Worm (Caenorhabditis elegans) whole organism, L4 larva: ENCODE results near the gene nprt-1.

ENCODE experiments used
- D1046.2 ChIP-seq: fragments of 200-800 bp; sonication (Bioruptor generic); IDR thresholded peaks from 2 replicates; pipeline ENCODE4 v1.3.6; 2022; ENCODE audit warnings: missing genetic modification characterization, missing compliant biosample characterization
- F37D6.2 ChIP-seq: sonication (generic microtip); optimal IDR thresholded peaks from 2 replicates; lab custom pipeline; 2016; ENCODE audit warnings: mild to moderate bottlenecking, missing genetic modification characterization, missing compliant biosample characterization
- F49E8.2 ChIP-seq: sonication (generic microtip); optimal IDR thresholded peaks from 2 replicates; lab custom pipeline; 2016; ENCODE audit warnings: missing compliant biosample characterization, mild to moderate bottlenecking, missing genetic modification characterization, borderline replicate concordance
- T20F7.1 ChIP-seq: fragments of 200-800 bp; sonication (Bioruptor generic); optimal IDR thresholded peaks from 2 replicates; lab custom pipeline; 2018; ENCODE audit warnings: mild to moderate bottlenecking, missing genetic modification characterization, missing compliant biosample characterization
- T26A8.4 ChIP-seq: fragments of 200-800 bp; sonication (Bioruptor generic); IDR thresholded peaks from 2 replicates; pipeline ENCODE4 v1.3.6; 2022; ENCODE audit warnings: missing genetic modification characterization, missing compliant biosample characterization
- aha-1 ChIP-seq: fragments of 150-350 bp; peaks from one replicate; lab custom pipeline; 2014; ENCODE audit warnings: missing biosample characterization, missing genetic modification characterization
- ama-1 ChIP-seq: fragments of 150-350 bp; optimal IDR thresholded peaks from 2 replicates; lab custom pipeline; 2014; ENCODE audit warnings: inconsistent platforms, mixed read lengths
- arid-1 ChIP-seq: fragments of 200-800 bp; sonication (Bioruptor generic); conservative IDR thresholded peaks from 2 replicates; pipeline ENCODE4 v1.3.6; 2022; ENCODE audit warnings: missing genetic modification reagents, missing genetic modification characterization, missing compliant biosample characterization
- ces-1 ChIP-seq: fragments of 150-350 bp; sonication (generic microtip); optimal IDR thresholded peaks from 4 replicates; lab custom pipeline; 2014; ENCODE audit warnings: missing biosample characterization, missing genetic modification reagents, missing genetic modification characterization
- daf-16 ChIP-seq, 3 experiments: sonication (generic microtip); optimal IDR thresholded peaks; 2 replicates each; lab custom pipeline; 2016 to 2017; ENCODE audit warnings: missing genetic modification characterization in 3 of 3, missing genetic modification reagents in 3 of 3, mild to moderate bottlenecking in 2 of 3, missing compliant biosample characterization in 2 of 3, missing biosample characterization in 1 of 3, moderate library complexity in 1 of 3
- dmd-6 ChIP-seq: fragments of 200-800 bp; sonication (Bioruptor generic); IDR thresholded peaks from 2 replicates; pipeline ENCODE4 v1.3.6; 2022; ENCODE audit warnings: missing genetic modification reagents, missing genetic modification characterization, missing compliant biosample characterization
- dpl-1 ChIP-seq: fragments of 150-350 bp; optimal IDR thresholded peaks from 2 replicates; lab custom pipeline; 2014; ENCODE audit warnings: missing biosample characterization, missing genetic modification reagents, missing genetic modification characterization
- dve-1 ChIP-seq: sonication (generic microtip); optimal IDR thresholded peaks from 2 replicates; lab custom pipeline; 2017; ENCODE audit warnings: antibody characterized with exemption, mild to moderate bottlenecking, missing genetic modification characterization, missing compliant biosample characterization; ENCODE audit not compliant: insufficient read depth
- egl-43 ChIP-seq: fragments of 200-800 bp; sonication (Bioruptor generic); IDR thresholded peaks from 2 replicates; pipeline ENCODE4 v1.3.6; 2022; ENCODE audit warnings: missing genetic modification reagents, missing genetic modification characterization, missing compliant biosample characterization
- gei-8 ChIP-seq: fragments of 200-800 bp; sonication (Bioruptor generic); optimal IDR thresholded peaks from 2 replicates; lab custom pipeline; 2018; ENCODE audit warnings: mild to moderate bottlenecking, missing genetic modification characterization, missing compliant biosample characterization
- hif-1 ChIP-seq, 2 experiments: sonication (generic microtip); optimal IDR thresholded peaks; 2 replicates each; lab custom pipeline; 2016 to 2017; ENCODE audit warnings: missing compliant biosample characterization in 2 of 2, missing genetic modification characterization in 2 of 2, missing genetic modification reagents in 2 of 2, missing genotype in 2 of 2, mild to moderate bottlenecking in 1 of 2
- hlh-11 ChIP-seq: fragments of 200-800 bp; sonication (Bioruptor generic); optimal IDR thresholded peaks from 2 replicates; lab custom pipeline; 2018; ENCODE audit warnings: mild to moderate bottlenecking, missing genetic modification characterization, missing compliant biosample characterization
- hlh-30 ChIP-seq: sonication (generic microtip); optimal IDR thresholded peaks from 2 replicates; lab custom pipeline; 2017; ENCODE audit warnings: antibody characterized with exemption, mild to moderate bottlenecking, missing genetic modification characterization, missing compliant biosample characterization; ENCODE audit not compliant: insufficient read depth
- hmg-1.1 ChIP-seq: fragments of 200-800 bp; sonication (Bioruptor generic); IDR thresholded peaks from 2 replicates; pipeline ENCODE4 v1.3.6; 2022; ENCODE audit warnings: missing genetic modification reagents, missing genetic modification characterization, missing compliant biosample characterization
- lim-7 ChIP-seq: fragments of 200-800 bp; sonication (Bioruptor generic); IDR thresholded peaks from 2 replicates; pipeline ENCODE4 v1.3.6; 2022; ENCODE audit warnings: missing genetic modification characterization, missing compliant biosample characterization
- lin-13 ChIP-seq: fragments of 150-350 bp; optimal IDR thresholded peaks from 2 replicates; lab custom pipeline; 2014; ENCODE audit warnings: missing biosample characterization, missing genetic modification reagents, missing genetic modification characterization
- lin-38 ChIP-seq: fragments of 200-800 bp; sonication (Bioruptor generic); IDR thresholded peaks from 2 replicates; pipeline ENCODE4 v1.3.6; 2022; ENCODE audit warnings: missing genetic modification reagents, missing genetic modification characterization, missing compliant biosample characterization
- lin-39 ChIP-seq: fragments of 150-350 bp; optimal IDR thresholded peaks from 2 replicates; lab custom pipeline; 2014; ENCODE audit warnings: missing biosample characterization, missing genetic modification reagents, missing genetic modification characterization
- lsy-2 ChIP-seq, 2 experiments: fragments of 150-350 bp in 1 of 2; sonication (generic microtip) in 1 of 2; optimal IDR thresholded peaks; 2 replicates each; lab custom pipeline; 2014 to 2017; ENCODE audit warnings: missing biosample characterization in 2 of 2, missing genetic modification characterization in 2 of 2
- mep-1 ChIP-seq: fragments of 150-350 bp; sonication (generic microtip); optimal IDR thresholded peaks from 3 replicates; lab custom pipeline; 2014; ENCODE audit warnings: missing biosample characterization, missing genetic modification characterization
- mes-2 ChIP-seq: sonication (generic microtip); optimal IDR thresholded peaks from 2 replicates; lab custom pipeline; 2016; ENCODE audit warnings: missing genotype, mild to moderate bottlenecking, missing genetic modification characterization, missing compliant biosample characterization; ENCODE audit not compliant: poor library complexity, severe bottlenecking
- nhr-102 ChIP-seq: sonication (generic microtip); optimal IDR thresholded peaks from 2 replicates; lab custom pipeline; 2016; ENCODE audit warnings: mild to moderate bottlenecking, missing genetic modification characterization, moderate library complexity, missing compliant biosample characterization
- nhr-11 ChIP-seq: fragments of 150-350 bp; optimal IDR thresholded peaks from 2 replicates; lab custom pipeline; 2014; ENCODE audit warnings: missing biosample characterization, missing genetic modification characterization
- nhr-237 ChIP-seq: sonication (generic microtip); optimal IDR thresholded peaks from 2 replicates; lab custom pipeline; 2017; ENCODE audit warnings: missing biosample characterization, missing genetic modification characterization
- nhr-28 ChIP-seq: fragments of 150-350 bp; optimal IDR thresholded peaks from 2 replicates; lab custom pipeline; 2014; ENCODE audit warnings: missing biosample characterization, missing genetic modification characterization
- nhr-41 ChIP-seq: fragments of 200-800 bp; sonication (Bioruptor generic); IDR thresholded peaks from 2 replicates; pipeline ENCODE4 v1.3.6; 2022; ENCODE audit warnings: missing genetic modification reagents, missing genetic modification characterization, missing compliant biosample characterization
- nhr-6 ChIP-seq: fragments of 150-350 bp; optimal IDR thresholded peaks from 2 replicates; lab custom pipeline; 2014; ENCODE audit warnings: missing biosample characterization, missing genetic modification characterization
- nhr-77 ChIP-seq: fragments of 150-350 bp; optimal IDR thresholded peaks from 2 replicates; lab custom pipeline; 2014; ENCODE audit warnings: missing biosample characterization, missing genetic modification characterization
- rbr-2 ChIP-seq: sonication (generic microtip); optimal IDR thresholded peaks from 2 replicates; lab custom pipeline; 2016; ENCODE audit warnings: missing genotype, missing genetic modification characterization, missing compliant biosample characterization
- snpc-1.2 ChIP-seq: fragments of 200-800 bp; sonication (Bioruptor generic); IDR thresholded peaks from 2 replicates; pipeline ENCODE4 v1.3.6; 2022; ENCODE audit warnings: missing genetic modification reagents, missing genetic modification characterization, missing compliant biosample characterization
- spr-1 ChIP-seq: sonication (generic microtip); optimal IDR thresholded peaks from 2 replicates; lab custom pipeline; 2016; ENCODE audit warnings: mild to moderate bottlenecking, missing genetic modification characterization, missing compliant biosample characterization
- spr-3 ChIP-seq: fragments of 200-800 bp; sonication (Bioruptor generic); optimal IDR thresholded peaks from 2 replicates; lab custom pipeline; 2018; ENCODE audit warnings: mild to moderate bottlenecking, missing genetic modification characterization, missing compliant biosample characterization
- tag-97 ChIP-seq: fragments of 200-800 bp; sonication (Bioruptor generic); IDR thresholded peaks from 2 replicates; pipeline ENCODE4 v1.3.6; 2022; ENCODE audit warnings: missing genetic modification characterization, missing compliant biosample characterization
- zfp-2 ChIP-seq: sonication (generic microtip); optimal IDR thresholded peaks from 2 replicates; lab custom pipeline; 2016; ENCODE audit warnings: mild to moderate bottlenecking, missing genetic modification characterization, missing compliant biosample characterization
- ztf-7 ChIP-seq: fragments of 150-350 bp; optimal IDR thresholded peaks from 2 replicates; lab custom pipeline; 2014; ENCODE audit warnings: missing biosample characterization, missing genetic modification characterization

nprt-1 gene

DNA sequence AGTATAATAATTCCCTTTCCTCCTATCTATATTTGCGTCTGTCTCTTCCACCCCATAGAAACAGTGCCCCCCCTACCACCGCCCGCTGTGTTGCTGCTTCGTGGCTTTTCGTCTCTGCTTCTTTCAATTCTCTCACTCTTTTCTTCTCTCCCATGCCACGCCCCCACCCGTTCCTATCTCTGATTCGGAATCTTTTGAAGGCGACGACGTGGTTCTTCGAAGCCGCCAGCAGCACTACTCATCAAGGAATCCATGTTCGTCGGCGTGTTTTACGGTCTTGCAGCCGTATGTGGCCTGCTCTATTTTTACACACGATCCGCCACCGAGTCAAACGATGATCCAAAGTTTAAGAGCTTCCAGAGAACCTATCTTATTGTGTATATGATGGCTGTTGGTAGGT, 41.0 kb upstream of the nprt-1 start, which contains the start of gene samt-1 (continued):
- TF ChIP-seq nhr-11 (tag; lab: Kevin White, UChicago), result no peak
- TF ChIP-seq ama-1 (lab: Kevin White, UChicago), result no peak
- no peak for TF ChIP-seq F37D6.2 (tag; lab: Kevin White, UChicago)
- no peak for TF ChIP-seq nhr-41 (GFP tag; lab: Robert Waterston, UW)
- TF ChIP-seq nhr-28 (tag; lab: Kevin White, UChicago), result peak; percentile 28
- TF ChIP-seq daf-16 (GFP tag; optimal IDR thresholded peaks at IDR 0.05; lab: Kevin White, UChicago), result no peak
- peak; percentile 50 for TF ChIP-seq daf-16 (tag; optimal IDR thresholded peaks at IDR 0.05; lab: Kevin White, UChicago)
- no peak for TF ChIP-seq gei-8 (GFP tag; lab: Kevin White, UChicago)
- no peak for TF ChIP-seq F49E8.2 (tag; lab: Kevin White, UChicago)
- TF ChIP-seq aha-1 (tag; lab: Kevin White, UChicago), result peak; percentile 74
- TF ChIP-seq, all 104 proteins: peak for 7

- TF ChIP-seq hlh-11 (tag; lab: Kevin White, UChicago) (peak; percentile 58), hlh-30 (tag; lab: Kevin White, UChicago) (peak; percentile 36), lin-38 (GFP tag; lab: Robert Waterston, UW) (peak; percentile 82), mep-1 (peak; percentile 66), tag-97 (GFP tag; lab: Robert Waterston, UW) (no peak), ama-1 (lab: Kevin White, UChicago) (no peak), nhr-237 (tag; lab: Kevin White, UChicago) (no peak), nhr-77 (peak; percentile 5), nhr-28 (tag; lab: Kevin White, UChicago) (peak; percentile 24), lsy-2 (tag; optimal IDR thresholded peaks at IDR 0.05; lab: Kevin White, UChicago) (peak in 1 of 2 experiments; percentile 87), F49E8.2 (tag; lab: Kevin White, UChicago) (no peak), dpl-1 (GFP tag; lab: Kevin White, UChicago) (peak; percentile 69), arid-1 (GFP tag; lab: Robert Waterston, UW) (peak; percentile 69), lin-13 (GFP tag; lab: Kevin White, UChicago) (peak; percentile 32), hif-1 (tag; optimal IDR thresholded peaks at IDR 0.05; lab: Kevin White, UChicago) (peak in 1 of 2 experiments; percentile 47), spr-3 (peak; percentile 48), dmd-6 (GFP tag; lab: Robert Waterston, UW) (peak; percentile 56), lim-7 (no peak), nhr-102 (tag; lab: Kevin White, UChicago) (peak; percentile 13), zfp-2 (tag; lab: Kevin White, UChicago) (no peak), F37D6.2 (tag; lab: Kevin White, UChicago) (peak; percentile 2), mes-2 (tag; lab: Kevin White, UChicago) (peak; percentile 84), rbr-2 (tag; lab: Kevin White, UChicago) (peak; percentile 54), nhr-6 (tag; lab: Kevin White, UChicago) (peak; percentile 10), nhr-11 (tag; lab: Kevin White, UChicago) (peak; percentile 20), hmg-1.1 (peak; percentile 65), ztf-7 (peak; percentile 56), spr-1 (peak; percentile 3), D1046.2 (GFP tag; lab: Robert Waterston, UW) (no peak), dve-1 (tag; lab: Kevin White, UChicago) (peak; percentile 77), ces-1 (GFP tag; lab: Kevin White, UChicago) (no peak), aha-1 (tag; lab: Kevin White, UChicago) (peak; percentile 96), daf-16 (GFP tag; optimal IDR thresholded peaks at IDR 0.05; lab: Kevin White, UChicago) (no peak), daf-16 (tag; optimal IDR thresholded peaks at IDR 0.05; lab: Kevin White, UChicago) (peak; percentile 57), T26A8.4 (0 out of 2 replicates have a peak, but pooled peaks have one; percentile 18)
Observed at ce11 chrIV:2928409-2928808, 38.2 kb upstream of the nprt-1 start, which contains the start of gene manf-1. Gene manf-1, minus strand, starts transcription at chrIV:2928421.

ce11 chrIV:2925591-2925990, 35.3 kb upstream of the nprt-1 start, which contains the start of gene ubc-13:
Gene ubc-13, minus strand, starts transcription at chrIV:2925691.
- TF ChIP-seq egl-43, result 0 out of 2 replicates have a peak, but pooled peaks have one; percentile 18
- TF ChIP-seq T20F7.1 (GFP tag; lab: Kevin White, UChicago), result no peak
- TF ChIP-seq lin-39, result no peak
- no peak for TF ChIP-seq nhr-237 (tag; lab: Kevin White, UChicago)
- TF ChIP-seq snpc-1.2 (GFP tag; lab: Robert Waterston, UW), result no peak
